Worm (Caenorhabditis elegans) whole organism, L3 larva: ENCODE measurements around the gene algn-1.

Experiments used
- R02D3.7 ChIP-seq: fragments of 150-350 bp; optimal IDR thresholded peaks from 2 replicates; lab custom pipeline; 2014; ENCODE audit warnings: missing biosample characterization, missing genetic modification characterization
- ZK546.5 ChIP-seq: sonication (generic microtip); optimal IDR thresholded peaks from 2 replicates; lab custom pipeline; 2017; ENCODE audit warnings: missing biosample characterization, missing genetic modification characterization
- aly-2 ChIP-seq: fragments of 150-350 bp; optimal IDR thresholded peaks from 2 replicates; lab custom pipeline; 2014; ENCODE audit warnings: missing biosample characterization, missing genetic modification characterization
- ama-1 ChIP-seq: fragments of 150-350 bp; optimal IDR thresholded peaks from 2 replicates; lab custom pipeline; 2018
- ceh-16 ChIP-seq: sonication (generic microtip); optimal IDR thresholded peaks from 2 replicates; lab custom pipeline; 2017; ENCODE audit warnings: missing biosample characterization, missing genetic modification characterization
- ceh-28 ChIP-seq: fragments of 150-350 bp; optimal IDR thresholded peaks from 2 replicates; lab custom pipeline; 2014; ENCODE audit warnings: missing biosample characterization, missing genetic modification reagents, missing genetic modification characterization
- ceh-9 ChIP-seq: sonication (generic microtip); optimal IDR thresholded peaks from 2 replicates; lab custom pipeline; 2018; ENCODE audit warnings: missing biosample characterization, missing genetic modification characterization
- daf-12 ChIP-seq: fragments of 150-350 bp; optimal IDR thresholded peaks from 2 replicates; lab custom pipeline; 2014; ENCODE audit warnings: missing biosample characterization, missing genetic modification reagents, missing genetic modification characterization
- egl-27 ChIP-seq: sonication (generic microtip); optimal IDR thresholded peaks from 4 replicates; lab custom pipeline; 2017; ENCODE audit warnings: missing biosample characterization, missing genetic modification reagents, missing genetic modification characterization
- egl-5 ChIP-seq: fragments of 150-350 bp; optimal IDR thresholded peaks from 2 replicates; lab custom pipeline; 2017; ENCODE audit warnings: missing biosample characterization, missing genetic modification reagents, missing genetic modification characterization, inconsistent platforms
- elt-1 ChIP-seq: fragments of 150-350 bp; optimal IDR thresholded peaks from 2 replicates; lab custom pipeline; 2014; ENCODE audit warnings: missing biosample characterization, missing genetic modification characterization
- elt-2 ChIP-seq: sonication (generic microtip); optimal IDR thresholded peaks from 2 replicates; lab custom pipeline; 2016; ENCODE audit warnings: missing genetic modification reagents, mild to moderate bottlenecking, missing genetic modification characterization, missing compliant biosample characterization
- elt-3 ChIP-seq, 3 experiments: fragments of 150-350 bp in 1 of 3; sonication (generic microtip) in 2 of 3; optimal IDR thresholded peaks; 2 replicates in 2 of 3; 4 replicates in 1 of 3; lab custom pipeline; 2014 to 2017; ENCODE audit warnings: missing biosample characterization in 3 of 3, missing genetic modification characterization in 3 of 3
- eor-1 ChIP-seq, 2 experiments: fragments of 150-350 bp; optimal IDR thresholded peaks; 2 replicates each; lab custom pipeline; 2014 to 2018; ENCODE audit warnings: missing biosample characterization in 2 of 2, missing genetic modification characterization in 2 of 2
- fkh-10 ChIP-seq: sonication (generic microtip); optimal IDR thresholded peaks from 2 replicates; lab custom pipeline; 2017; ENCODE audit warnings: missing biosample characterization, missing genetic modification reagents, missing genetic modification characterization
- fos-1 ChIP-seq: fragments of 150-350 bp; optimal IDR thresholded peaks from 2 replicates; lab custom pipeline; 2014; ENCODE audit warnings: missing biosample characterization, missing genetic modification characterization
- hmg-11 ChIP-seq: sonication (generic microtip); optimal IDR thresholded peaks from 2 replicates; lab custom pipeline; 2016; ENCODE audit warnings: missing genetic modification characterization, missing compliant biosample characterization
- jun-1 ChIP-seq: fragments of 150-350 bp; optimal IDR thresholded peaks from 2 replicates; lab custom pipeline; 2014; ENCODE audit warnings: missing biosample characterization, missing genetic modification reagents, missing genetic modification characterization
- lin-15B ChIP-seq: fragments of 150-350 bp; optimal IDR thresholded peaks from 2 replicates; lab custom pipeline; 2014; ENCODE audit warnings: missing biosample characterization, missing genetic modification characterization
- lin-39 ChIP-seq: fragments of 150-350 bp; optimal IDR thresholded peaks from 2 replicates; lab custom pipeline; 2018; ENCODE audit warnings: missing biosample characterization, missing genetic modification reagents, missing genetic modification characterization
- lsy-12 ChIP-seq: sonication (generic microtip); optimal IDR thresholded peaks from 2 replicates; lab custom pipeline; 2016; ENCODE audit warnings: mild to moderate bottlenecking, missing genetic modification characterization, missing compliant biosample characterization
- mdl-1 ChIP-seq: fragments of 150-350 bp; optimal IDR thresholded peaks from 2 replicates; lab custom pipeline; 2014; ENCODE audit warnings: missing biosample characterization, missing genetic modification characterization
- mml-1 ChIP-seq: fragments of 150-350 bp; sonication (generic microtip); optimal IDR thresholded peaks from 3 replicates; lab custom pipeline; 2014; ENCODE audit warnings: missing biosample characterization, missing genetic modification characterization
- nhr-11 ChIP-seq: fragments of 150-350 bp; optimal IDR thresholded peaks from 2 replicates; lab custom pipeline; 2014; ENCODE audit warnings: missing biosample characterization, missing genetic modification characterization
- nhr-12 ChIP-seq: fragments of 150-350 bp; optimal IDR thresholded peaks from 2 replicates; lab custom pipeline; 2014; ENCODE audit warnings: missing biosample characterization, missing genetic modification characterization
- nhr-23 ChIP-seq: fragments of 150-350 bp; optimal IDR thresholded peaks from 2 replicates; lab custom pipeline; 2014; ENCODE audit warnings: missing biosample characterization, missing genetic modification reagents, missing genetic modification characterization
- nhr-237 ChIP-seq: fragments of 150-350 bp; optimal IDR thresholded peaks from 2 replicates; lab custom pipeline; 2014; ENCODE audit warnings: missing biosample characterization, missing genetic modification characterization
- nhr-25 ChIP-seq: sonication (generic microtip); optimal IDR thresholded peaks from 2 replicates; lab custom pipeline; 2017; ENCODE audit warnings: missing biosample characterization, missing genetic modification characterization
- nhr-28 ChIP-seq: fragments of 150-350 bp; optimal IDR thresholded peaks from 2 replicates; lab custom pipeline; 2014; ENCODE audit warnings: missing biosample characterization, missing genetic modification characterization
- nhr-43 ChIP-seq: sonication (generic microtip); optimal IDR thresholded peaks from 2 replicates; lab custom pipeline; 2016; ENCODE audit warnings: mild to moderate bottlenecking, missing genetic modification characterization, missing compliant biosample characterization; ENCODE audit not compliant: poor library complexity, severe bottlenecking
- nhr-67 ChIP-seq: fragments of 150-350 bp; optimal IDR thresholded peaks from 2 replicates; lab custom pipeline; 2014; ENCODE audit warnings: missing biosample characterization, missing genetic modification characterization
- nhr-76 ChIP-seq: fragments of 150-350 bp; sonication (generic microtip); optimal IDR thresholded peaks from 5 replicates; lab custom pipeline; 2014; ENCODE audit warnings: missing biosample characterization, missing genetic modification characterization
- nhr-77 ChIP-seq: fragments of 150-350 bp; optimal IDR thresholded peaks from 2 replicates; lab custom pipeline; 2014; ENCODE audit warnings: missing biosample characterization, missing genetic modification characterization
- pha-4 ChIP-seq: fragments of 150-350 bp; optimal IDR thresholded peaks from 2 replicates; lab custom pipeline; 2014; ENCODE audit warnings: missing biosample characterization, missing genetic modification reagents, missing genetic modification characterization
- pqm-1 ChIP-seq: fragments of 150-350 bp; optimal IDR thresholded peaks from 2 replicates; lab custom pipeline; 2017; ENCODE audit warnings: missing biosample characterization, missing genetic modification characterization, inconsistent platforms
- sea-2 ChIP-seq: fragments of 150-350 bp; sonication (generic microtip); optimal IDR thresholded peaks from 4 replicates; lab custom pipeline; 2014; ENCODE audit warnings: missing biosample characterization, missing genetic modification reagents, missing genetic modification characterization
- skn-1 ChIP-seq: fragments of 150-350 bp; optimal IDR thresholded peaks from 2 replicates; lab custom pipeline; 2014; ENCODE audit warnings: missing biosample characterization, missing genetic modification characterization
- snpc-4 ChIP-seq: fragments of 150-350 bp; optimal IDR thresholded peaks from 2 replicates; lab custom pipeline; 2014; ENCODE audit warnings: missing biosample characterization, missing genetic modification characterization
- tbx-2 ChIP-seq: sonication (generic microtip); optimal IDR thresholded peaks from 2 replicates; lab custom pipeline; 2016; ENCODE audit warnings: mild to moderate bottlenecking, missing genetic modification characterization, missing compliant biosample characterization
- unc-62 ChIP-seq: fragments of 150-350 bp; sonication (generic microtip); optimal IDR thresholded peaks from 4 replicates; lab custom pipeline; 2014; ENCODE audit warnings: missing biosample characterization, missing genetic modification reagents, missing genetic modification characterization
- zag-1 ChIP-seq: fragments of 150-350 bp; optimal IDR thresholded peaks from 2 replicates; lab custom pipeline; 2014; ENCODE audit warnings: missing biosample characterization, missing genetic modification characterization
- ztf-11 ChIP-seq: fragments of 150-350 bp; optimal IDR thresholded peaks from 2 replicates; lab custom pipeline; 2014; ENCODE audit warnings: missing biosample characterization, missing genetic modification characterization
- ztf-4 ChIP-seq: fragments of 150-350 bp; optimal IDR thresholded peaks from 2 replicates; lab custom pipeline; 2014; ENCODE audit warnings: missing biosample characterization, missing genetic modification characterization

Gene algn-1

DNA sequence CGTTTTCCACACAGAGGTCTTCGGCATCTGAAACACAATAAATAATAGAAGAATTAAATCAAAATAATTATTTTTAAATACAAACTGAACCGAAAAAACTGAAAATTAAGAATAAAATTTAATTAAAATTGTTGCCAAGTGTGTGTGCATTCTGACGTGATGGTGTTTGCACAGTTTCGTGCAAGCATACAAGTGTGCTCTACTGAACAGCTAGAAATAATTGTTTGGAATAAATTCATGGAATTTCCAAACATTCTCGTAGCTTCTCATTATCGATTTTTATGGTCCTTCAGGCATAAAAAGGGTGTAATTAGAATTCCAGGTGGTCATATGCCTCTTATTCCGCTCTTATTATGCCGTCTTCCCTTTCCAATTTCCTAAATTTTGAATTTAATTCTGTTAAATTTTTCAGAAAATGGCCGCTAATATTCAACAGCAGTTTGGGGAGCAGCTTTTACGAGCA is 28.1 kb upstream of the algn-1 start, which contains the start of the genes mrps-17 and txdc-9:
Gene mrps-17 (minus strand): TSS at position 33 of the 463 bp plus-strand sequence.
Gene txdc-9 (plus strand): TSS at position 413 of the 463 bp plus-strand sequence.
- TF ChIP-seq ztf-4 (tag; lab: Kevin White, UChicago) (no peak), snpc-4 (no peak), fkh-10 (GFP tag; lab: Kevin White, UChicago) (peak; percentile 37), elt-1 (tag; lab: Kevin White, UChicago) (no peak), nhr-23 (tag; lab: Kevin White, UChicago) (peak; percentile 73), nhr-11 (tag; lab: Kevin White, UChicago) (peak; percentile 14), nhr-76 (no peak), lin-39 (tag; lab: Kevin White, UChicago) (peak; percentile 72), lsy-12 (tag; lab: Kevin White, UChicago) (peak; percentile 14), pqm-1 (peak; percentile 44), mml-1 (no peak), egl-5 (tag; lab: Kevin White, UChicago) (peak; percentile 74), ceh-28 (peak; percentile 59), egl-27 (tag; lab: Kevin White, UChicago) (no peak), ama-1 (peak; percentile 1), nhr-237 (tag; lab: Kevin White, UChicago) (no peak), nhr-12 (no peak), nhr-77 (tag; lab: Kevin White, UChicago) (no peak), eor-1 (tag; optimal IDR thresholded peaks at IDR 0.05; lab: Kevin White, UChicago) (no peak), ceh-9 (tag; lab: Kevin White, UChicago) (no peak), skn-1 (tag; lab: Kevin White, UChicago) (peak; percentile 67), ceh-16 (tag; lab: Kevin White, UChicago) (no peak), elt-3 (tag; optimal IDR thresholded peaks at IDR 0.05; lab: Kevin White, UChicago) (no peak), tbx-2 (tag; lab: Kevin White, UChicago) (no peak), hmg-11 (tag; lab: Kevin White, UChicago) (peak; percentile 69), unc-62 (GFP tag; lab: Kevin White, UChicago) (no peak), R02D3.7 (peak; percentile 32), nhr-25 (tag; lab: Kevin White, UChicago) (peak; percentile 50), nhr-43 (tag; lab: Kevin White, UChicago) (no peak), elt-2 (tag; lab: Kevin White, UChicago) (peak; percentile 33), ztf-11 (tag; lab: Kevin White, UChicago) (no peak), fos-1 (tag; lab: Kevin White, UChicago) (no peak), zag-1 (tag; lab: Kevin White, UChicago) (no peak), lin-15B (peak; percentile 89)

DNA sequence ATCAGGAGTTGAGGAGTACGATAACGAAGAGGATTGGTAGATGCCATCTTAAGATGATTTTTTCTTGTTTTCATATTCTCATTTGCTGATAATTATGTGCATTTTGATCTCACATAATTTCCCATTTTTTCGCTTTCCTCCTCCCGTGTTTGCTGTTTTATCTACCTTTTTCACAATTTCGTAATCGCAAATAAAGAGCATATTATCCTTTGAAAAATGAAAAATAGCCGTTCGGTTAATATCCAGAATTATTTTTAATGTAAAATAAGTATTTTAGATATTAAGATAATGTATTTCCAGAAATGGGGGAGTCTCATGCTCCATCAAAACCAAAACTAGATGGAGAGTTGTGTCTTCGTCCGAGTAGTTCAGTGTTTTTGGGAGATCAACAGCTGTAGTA is 27.0 kb upstream of the algn-1 start, which contains the start of gene vps-16:
Gene vps-16 (plus strand): TSS at position 301 of the 400 bp plus-strand sequence.
- TF ChIP-seq pha-4, result no peak
- TF ChIP-seq zag-1 (tag; lab: Kevin White, UChicago), result no peak
- no peak for TF ChIP-seq ama-1
- no peak for TF ChIP-seq daf-12
- TF ChIP-seq nhr-77 (tag; lab: Kevin White, UChicago), result no peak
- no peak for TF ChIP-seq egl-5 (tag; lab: Kevin White, UChicago)
- no peak for TF ChIP-seq elt-2 (tag; lab: Kevin White, UChicago)
- no peak for TF ChIP-seq eor-1 (tag; optimal IDR thresholded peaks at IDR 0.05; lab: Kevin White, UChicago)
- no peak for TF ChIP-seq nhr-23 (tag; lab: Kevin White, UChicago)
- TF ChIP-seq lin-15B, result no peak
- TF ChIP-seq jun-1 (tag; lab: Kevin White, UChicago), result no peak
- TF ChIP-seq, all 47 proteins: peak for 0

DNA sequence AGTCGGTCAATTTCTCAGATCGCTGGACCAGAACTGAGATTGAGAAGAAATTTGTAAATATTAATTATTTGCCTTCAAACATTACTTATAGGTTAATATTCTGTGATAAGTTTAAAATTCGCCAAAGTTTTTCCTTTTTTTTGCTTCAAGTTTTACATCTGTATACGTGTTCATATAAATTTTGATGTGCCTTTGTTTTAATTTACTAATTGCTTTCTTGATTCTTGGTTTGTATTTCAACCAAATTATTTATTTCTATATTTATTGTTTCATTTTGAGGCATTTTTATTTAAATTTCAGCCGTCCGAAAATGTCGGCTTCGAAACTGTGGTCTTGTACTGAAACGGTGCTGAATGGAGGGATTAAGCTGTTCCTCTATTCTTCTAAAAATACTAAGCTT is 23.6 kb upstream of the algn-1 start, which contains the start of gene C05D11.1:
Gene C05D11.1 (plus strand): TSS at position 301 of the 400 bp plus-strand sequence.
- TF ChIP-seq nhr-25 (tag; lab: Kevin White, UChicago), result no peak
- no peak for TF ChIP-seq unc-62 (GFP tag; lab: Kevin White, UChicago)
- no peak for TF ChIP-seq ZK546.5 (tag; lab: Kevin White, UChicago)
- no peak for TF ChIP-seq mdl-1 (tag; lab: Kevin White, UChicago)
- no peak for TF ChIP-seq nhr-23 (tag; lab: Kevin White, UChicago)
- TF ChIP-seq aly-2 (tag; lab: Kevin White, UChicago), result no peak
- no peak for TF ChIP-seq jun-1 (tag; lab: Kevin White, UChicago)
- no peak for TF ChIP-seq nhr-67 (tag; lab: Kevin White, UChicago)
- no peak for TF ChIP-seq elt-2 (tag; lab: Kevin White, UChicago)
- TF ChIP-seq sea-2 (GFP tag; lab: Kevin White, UChicago), result no peak
- TF ChIP-seq ztf-11 (tag; lab: Kevin White, UChicago), result no peak
- no peak for TF ChIP-seq nhr-28 (tag; lab: Kevin White, UChicago)
- no peak for TF ChIP-seq daf-12
- no peak for TF ChIP-seq zag-1 (tag; lab: Kevin White, UChicago)
